Fruit fly (Drosophila melanogaster): ENCODE measurements around the gene eff.
A peak's percentile ranks its signal among the peaks of the same experiment; 100 is the strongest.

The eff gene

DNA sequence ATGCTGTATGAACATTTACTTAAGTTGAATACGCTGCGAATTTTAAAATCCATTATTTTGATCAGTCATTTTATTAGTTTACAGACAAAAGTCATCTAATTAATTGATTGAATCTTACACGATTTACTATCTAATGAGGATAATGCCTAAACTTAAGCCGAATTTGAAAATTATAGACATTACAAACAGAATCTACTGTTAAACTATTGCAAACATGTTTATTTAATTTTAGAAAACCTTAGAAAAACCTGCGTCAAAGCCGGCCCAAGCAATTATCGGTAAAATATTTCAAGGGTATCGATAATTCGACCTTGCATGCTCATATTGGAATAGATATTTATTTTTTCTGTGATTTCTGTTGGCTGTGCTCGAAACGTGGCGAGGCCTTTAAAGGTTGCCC, 20.2 kb downstream of the eff start:
- peak; percentile 60 for TF ChIP-seq noc (tag; optimal IDR thresholded peaks at IDR 0.05)

DNA sequence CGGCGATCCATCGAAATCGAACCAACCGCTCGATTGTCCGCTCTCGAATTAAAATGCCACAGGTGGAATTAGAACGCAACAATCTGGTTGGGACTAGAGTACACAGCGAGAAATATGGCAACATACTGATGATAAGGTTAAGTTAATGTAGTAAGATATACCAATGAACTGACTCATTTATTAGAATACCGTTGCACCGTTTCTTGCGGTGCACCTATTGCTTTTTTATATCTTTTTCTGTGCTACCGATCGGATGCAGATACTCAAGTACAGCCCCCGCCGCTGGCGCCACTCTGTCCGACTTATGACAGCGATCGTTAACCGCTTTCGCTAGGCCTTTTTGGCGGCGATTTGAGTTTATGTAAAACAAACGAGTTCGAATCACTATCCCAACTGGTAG, 21.0 kb downstream of the eff start:
- TF ChIP-seq noc (tag; optimal IDR thresholded peaks at IDR 0.05), result no peak

DNA sequence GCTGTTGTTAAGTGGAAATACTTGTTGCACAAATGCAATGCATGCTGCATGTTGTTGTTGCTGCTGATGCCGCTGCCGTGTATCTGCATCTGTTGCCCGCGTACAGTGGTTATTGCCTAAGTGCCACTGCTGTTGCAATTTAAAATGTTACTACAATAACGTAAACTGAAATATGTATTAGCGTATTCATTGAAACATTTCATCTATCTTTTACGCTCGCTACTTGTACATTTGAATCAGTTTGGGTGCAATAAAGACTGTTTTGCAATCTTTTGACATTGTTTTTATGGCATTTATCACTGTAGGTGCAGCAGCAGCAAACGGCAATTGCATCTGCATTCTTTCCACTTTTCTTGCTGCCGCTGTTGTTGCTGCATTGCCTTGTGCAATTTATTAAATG, 21.7 kb downstream of the eff start:
- no peak for TF ChIP-seq noc (tag; optimal IDR thresholded peaks at IDR 0.05)

DNA sequence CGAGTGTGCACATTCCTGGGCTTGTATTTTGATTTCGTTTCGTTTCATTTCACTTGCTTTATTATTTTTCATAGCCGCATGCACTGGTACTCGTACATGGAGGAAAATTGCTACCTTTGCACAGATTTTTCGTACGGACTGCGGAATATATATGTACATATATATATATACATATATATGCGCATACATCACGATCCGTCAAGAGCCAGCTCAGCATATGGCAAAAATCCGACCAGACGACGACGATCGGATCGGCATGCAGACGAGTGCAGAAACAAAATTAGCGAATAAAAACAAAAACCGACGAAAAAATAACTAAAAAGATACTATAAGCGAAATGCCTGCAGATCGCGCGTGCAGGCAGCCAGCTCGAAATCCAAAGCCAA, 23.4 kb downstream of the eff start:
- TF ChIP-seq noc (tag; optimal IDR thresholded peaks at IDR 0.05), result no peak

DNA sequence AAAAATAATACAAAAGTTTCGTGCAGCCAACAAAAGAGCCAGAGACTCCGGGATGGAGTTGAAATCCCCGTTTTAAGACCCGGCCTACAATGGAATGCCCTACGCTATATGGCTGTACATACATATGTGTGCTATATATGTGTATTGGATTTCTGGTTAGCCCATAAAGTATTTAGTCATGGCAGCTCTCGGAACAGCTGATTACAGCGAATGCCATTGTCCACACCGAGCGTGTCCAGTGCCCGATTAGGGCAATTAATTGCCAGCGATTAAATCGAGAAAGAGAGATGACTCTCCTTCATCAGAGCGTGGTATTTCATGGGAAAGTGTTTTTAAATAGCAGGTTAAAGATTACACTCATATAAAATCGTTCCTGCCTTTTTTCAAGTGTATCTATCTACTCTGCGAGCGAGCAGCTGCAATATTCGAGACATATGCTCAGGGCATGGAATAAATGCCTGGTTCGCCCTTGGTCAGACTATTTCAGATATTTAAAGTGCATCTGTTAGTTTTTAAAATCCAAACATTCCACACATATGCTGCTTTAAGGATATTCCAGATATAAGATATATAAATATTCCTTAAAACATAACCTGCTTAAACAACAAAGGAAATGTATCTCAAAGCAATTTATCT, 23.9 kb downstream of the eff start:
- no peak for TF ChIP-seq noc (tag; optimal IDR thresholded peaks at IDR 0.05)

DNA sequence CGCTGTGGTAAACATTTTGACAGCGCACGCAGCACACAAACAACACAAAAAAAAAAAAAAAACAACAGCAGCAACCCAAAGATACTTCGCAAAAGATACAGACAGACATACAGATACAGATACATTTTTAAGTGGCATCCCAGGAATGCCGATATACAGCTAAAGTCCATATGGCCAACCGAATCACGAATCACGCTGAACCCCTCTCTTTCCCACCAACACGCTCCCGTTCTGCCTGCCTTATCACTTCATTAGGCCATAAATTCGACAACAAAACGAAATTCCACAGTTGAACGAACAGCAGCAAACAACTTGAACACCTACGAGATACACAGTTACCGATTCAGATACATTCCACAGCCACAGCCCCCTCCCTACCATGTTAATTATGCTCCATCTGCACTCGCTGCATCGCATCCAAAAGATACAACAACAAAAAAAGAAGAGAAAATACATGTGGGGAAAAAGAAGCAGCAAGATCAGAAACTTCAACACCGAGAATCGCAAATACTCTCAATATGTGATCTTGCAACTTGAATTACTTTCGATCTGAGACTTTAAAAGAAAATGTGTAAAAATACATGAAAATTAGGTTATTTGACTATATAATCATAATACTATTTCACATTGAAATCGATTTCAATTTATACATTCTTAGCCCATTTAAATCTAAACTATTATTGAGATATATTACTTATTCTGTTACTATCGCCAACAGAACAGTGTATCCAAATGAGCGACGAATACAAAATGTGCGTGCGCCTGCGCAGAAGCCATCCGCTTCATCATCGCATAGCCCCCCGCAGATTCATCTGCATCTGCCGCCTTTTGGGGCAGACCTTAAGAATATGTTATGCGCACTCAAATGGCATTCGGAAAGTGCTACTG, 24.7 kb downstream of the eff start:
- no peak for TF ChIP-seq noc (tag; optimal IDR thresholded peaks at IDR 0.05)

DNA sequence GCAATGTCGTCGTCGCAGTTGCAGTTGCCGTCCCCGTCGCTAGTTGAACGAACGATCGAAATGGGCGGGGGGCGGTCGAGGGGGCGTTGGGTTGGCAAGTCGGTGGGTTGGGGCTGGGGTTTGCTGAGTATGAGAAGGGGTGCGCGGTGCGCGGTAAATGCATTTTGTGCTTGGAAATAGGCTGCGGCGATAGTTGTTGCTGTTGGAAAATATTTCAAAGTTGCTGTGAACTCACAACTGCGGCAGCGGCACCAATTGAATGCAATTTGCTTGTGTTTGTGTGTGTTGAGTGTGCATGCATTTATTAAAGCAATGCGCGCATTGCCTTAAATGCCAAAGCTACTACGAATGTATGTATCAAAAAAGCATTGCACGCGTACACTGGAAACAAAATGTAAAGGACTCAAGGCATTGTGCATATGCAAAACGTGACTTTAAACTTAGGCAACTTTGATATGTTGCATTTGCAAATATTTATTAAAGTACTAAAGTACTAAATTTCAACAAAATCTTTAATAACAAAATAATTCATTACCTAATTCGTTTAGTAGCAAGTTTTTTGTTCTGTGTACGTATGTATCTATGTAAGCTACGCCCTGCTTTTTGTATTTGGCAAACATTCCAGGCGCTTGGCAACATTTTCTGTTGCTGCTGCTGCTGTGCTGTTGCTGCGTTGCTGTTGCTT, 26.1 kb downstream of the eff start:
- no peak for TF ChIP-seq noc (tag; optimal IDR thresholded peaks at IDR 0.05)

DNA sequence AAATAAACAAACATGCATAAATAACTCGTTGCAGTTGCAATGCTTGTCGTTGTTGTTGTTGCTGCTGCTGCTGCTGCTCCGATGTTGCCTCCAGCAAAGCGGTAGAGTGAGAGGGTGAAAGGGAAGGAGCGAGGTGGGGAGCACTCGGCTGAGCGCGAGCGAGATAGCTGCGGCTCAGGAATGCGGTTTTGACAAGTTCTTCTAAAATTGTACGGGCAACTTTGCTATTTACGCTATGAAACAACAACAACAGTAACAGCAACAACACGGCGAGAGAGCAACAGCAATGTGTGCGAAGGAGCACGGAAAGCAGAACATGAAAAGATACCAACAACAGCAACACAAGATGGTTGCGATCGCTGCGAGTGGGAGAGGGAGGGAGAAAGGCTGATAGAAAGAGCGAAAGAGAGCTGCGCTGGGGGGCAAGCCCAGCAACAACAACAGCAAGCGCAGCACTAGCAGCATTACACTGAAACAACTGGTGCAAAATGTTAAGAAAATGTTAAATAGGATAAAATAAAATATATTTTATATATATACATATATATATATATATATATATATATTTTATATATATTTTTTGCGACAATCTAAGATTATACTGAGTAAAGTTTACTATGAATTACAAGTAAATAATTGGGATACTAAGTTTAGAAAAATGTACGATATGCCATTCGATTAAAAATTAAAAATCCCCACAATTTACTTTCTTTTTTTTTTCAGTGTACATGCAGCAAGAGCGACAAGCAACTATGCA, 26.8 kb downstream of the eff start:
- TF ChIP-seq noc (tag; optimal IDR thresholded peaks at IDR 0.05), result peak; percentile 38

DNA sequence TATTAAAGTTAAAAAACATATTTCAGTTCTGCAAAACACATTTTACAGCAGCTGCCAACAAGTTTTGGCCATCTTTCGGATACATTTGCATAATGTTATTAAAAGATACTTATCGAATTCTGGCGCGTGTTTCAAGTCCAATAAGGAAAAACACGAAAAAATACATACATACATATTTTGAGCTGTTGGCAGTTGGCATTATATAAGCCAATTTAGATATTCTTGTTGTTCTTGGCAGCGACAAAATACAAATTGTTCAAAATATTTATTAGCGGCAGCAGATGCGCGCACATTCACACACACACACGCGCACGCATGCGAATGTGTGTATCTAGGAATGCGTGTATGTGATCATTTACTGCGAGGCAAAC, 27.4 kb downstream of the eff start:
- no peak for TF ChIP-seq noc (tag; optimal IDR thresholded peaks at IDR 0.05)

DNA sequence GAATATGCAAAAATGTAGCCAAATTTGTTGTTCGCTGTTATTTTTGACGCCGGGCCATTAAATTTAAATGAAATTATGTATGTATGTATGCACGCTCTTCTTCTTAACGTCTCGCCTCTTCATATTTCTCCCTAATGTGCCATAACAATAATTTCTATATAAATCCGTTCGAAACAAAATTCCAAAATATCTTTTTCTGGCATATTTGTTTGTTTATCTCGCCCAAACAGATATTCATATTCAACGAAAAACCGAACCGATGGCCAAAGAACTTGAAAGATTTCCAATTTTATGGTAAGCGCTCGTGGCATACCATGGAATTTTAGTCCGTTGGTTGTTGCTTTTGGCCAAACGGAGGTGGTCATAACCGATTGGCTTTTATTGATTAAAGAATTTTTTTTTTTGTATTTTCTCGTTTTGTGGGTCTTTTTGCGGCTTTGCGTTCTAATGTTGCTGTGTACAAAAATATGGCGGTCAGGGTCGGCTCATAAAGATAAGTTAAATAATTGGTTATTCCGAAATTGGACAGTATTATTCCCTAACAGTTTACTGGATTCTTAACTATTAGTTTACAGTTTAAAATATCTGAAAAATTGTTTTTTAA, 27.9 kb downstream of the eff start:
- TF ChIP-seq noc (tag; optimal IDR thresholded peaks at IDR 0.05), result no peak

DNA sequence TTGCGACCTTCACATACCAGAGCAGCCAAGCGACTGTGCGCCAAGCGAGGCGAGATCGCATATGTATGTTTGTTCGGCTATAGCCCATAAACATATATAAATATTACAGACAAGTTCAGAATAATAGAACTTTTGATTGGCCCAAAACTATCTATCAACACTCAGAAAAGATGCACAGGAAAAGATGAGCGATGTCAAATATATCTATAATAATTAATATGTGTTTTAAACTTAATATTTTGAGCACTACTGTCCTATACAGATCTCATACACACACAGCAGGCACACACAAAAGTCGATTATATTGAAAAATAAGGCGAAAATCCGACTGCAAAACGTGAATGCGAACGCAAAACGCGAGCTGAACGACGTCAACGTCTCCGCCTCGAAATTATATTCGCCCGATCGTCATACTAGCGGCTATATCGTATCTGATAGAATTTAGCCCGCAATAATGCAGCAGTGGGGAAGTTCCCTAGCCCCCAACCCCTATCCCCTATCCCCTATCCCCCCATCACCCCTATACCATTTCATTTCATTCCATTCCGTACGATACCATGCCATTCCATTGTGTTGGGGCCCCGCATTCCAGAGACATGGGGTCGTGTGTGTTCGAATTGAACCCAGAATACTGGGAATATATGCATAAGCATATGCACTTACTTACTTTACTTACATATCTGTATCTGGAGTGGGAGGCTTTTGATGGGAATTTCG, 29.5 kb downstream of the eff start:
- TF ChIP-seq noc (tag; optimal IDR thresholded peaks at IDR 0.05), result no peak

DNA sequence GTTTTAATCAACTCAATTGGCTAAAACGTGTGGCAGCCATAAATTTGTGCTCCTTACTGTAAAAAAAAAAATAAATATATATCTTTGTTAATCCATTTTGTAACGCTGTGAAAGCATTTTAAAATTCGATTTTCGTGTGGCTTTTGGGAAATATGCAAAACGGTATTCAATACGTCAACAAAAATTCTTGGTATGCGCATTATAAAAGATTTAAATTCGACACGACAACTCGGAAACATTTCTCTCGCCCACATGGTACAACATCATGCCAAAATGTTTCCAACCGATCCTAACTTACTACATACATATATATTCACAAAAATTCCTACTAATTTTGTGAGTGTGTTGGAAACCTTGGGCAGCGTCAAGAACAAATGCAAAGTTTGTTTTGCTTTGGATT, 30.4 kb downstream of the eff start:
- TF ChIP-seq noc (tag; optimal IDR thresholded peaks at IDR 0.05), result no peak

DNA sequence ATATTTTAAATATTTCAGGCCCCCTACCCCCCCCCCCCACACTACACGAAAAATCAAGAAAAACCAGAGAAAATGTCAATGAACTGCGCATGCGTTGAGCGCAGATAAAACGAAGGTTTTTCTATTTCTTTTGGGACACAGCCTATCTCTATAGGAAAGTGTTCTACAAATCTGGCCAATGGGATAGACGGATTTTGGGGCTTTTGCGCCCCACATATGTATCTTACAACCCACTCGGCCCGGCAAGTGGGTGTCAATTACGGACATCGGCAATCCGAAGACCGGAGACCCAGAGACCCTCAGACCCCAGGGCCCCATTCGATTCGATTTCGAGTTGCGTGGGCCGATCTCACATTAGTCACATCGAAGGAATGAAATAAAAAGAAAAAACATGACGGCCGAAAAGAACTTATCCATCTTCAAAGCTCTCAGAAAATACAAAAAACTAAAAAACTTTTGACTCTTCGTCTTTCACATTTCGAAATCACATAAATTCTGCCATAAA, 31.6 kb downstream of the eff start:
- no peak for TF ChIP-seq noc (tag; optimal IDR thresholded peaks at IDR 0.05)

DNA sequence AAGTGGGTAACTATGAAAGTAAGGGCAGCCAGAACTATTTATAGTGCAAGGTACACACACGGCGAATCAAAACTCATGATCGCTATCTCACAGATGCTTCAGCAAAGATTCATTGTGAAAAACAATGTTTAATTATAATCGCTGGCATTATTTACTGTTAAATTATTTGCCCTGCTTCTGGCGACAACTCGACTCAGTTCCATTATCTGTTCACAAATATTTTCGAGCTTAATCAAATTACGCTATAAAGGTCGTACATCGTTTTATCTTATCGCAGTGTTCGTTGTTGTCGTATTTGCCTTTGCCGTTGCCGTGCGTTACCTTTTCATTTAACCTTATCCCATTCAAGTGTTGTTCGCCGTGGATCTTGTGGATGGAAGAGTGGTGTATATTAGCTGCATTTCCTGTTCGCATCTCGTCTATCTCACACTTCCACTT, 32.2 kb downstream of the eff start:
- TF ChIP-seq noc (tag; optimal IDR thresholded peaks at IDR 0.05), result peak; percentile 37
